Fruit fly (Drosophila melanogaster): Measurements from ENCODE around the gene CG17075.

dm6 chr2L:247845-248473 is 19.3 kb downstream of the CG17075 start:
- TF ChIP-seq Sox14 (GFP tag; optimal IDR thresholded peaks at IDR 0.05) (peak; percentile 53), Blimp-1 (GFP tag; optimal IDR thresholded peaks at IDR 0.05) (peak; percentile 49), acj6 (GFP tag; optimal IDR thresholded peaks at IDR 0.05) (peak; percentile 75), CG11902 (GFP tag; optimal IDR thresholded peaks at IDR 0.05) (peak; percentile 52), OdsH (GFP tag; optimal IDR thresholded peaks at IDR 0.05) (peak; percentile 74), Hr4 (GFP tag; optimal IDR thresholded peaks at IDR 0.05) (peak; percentile 66), CG6808 (GFP tag; optimal IDR thresholded peaks at IDR 0.05) (peak; percentile 42), CG10631 (GFP tag; optimal IDR thresholded peaks at IDR 0.05) (peak; percentile 76)
